Worm (Caenorhabditis elegans): Measurements from ENCODE around the gene ncx-1.

The ncx-1 gene

ce11 chrV:20147662-20148245 is 27.3 kb upstream of the ncx-1 start, which contains the start of gene Y113G7A.13:
Y113G7A.13 (plus strand) TSS chrV:20148195.
- TF ChIP-seq attf-5 (GFP tag; optimal IDR thresholded peaks at IDR 0.05) (peak; percentile 41), nhr-80 (tag; optimal IDR thresholded peaks at IDR 0.05) (peak; percentile 79), F57A8.1 (GFP tag; optimal IDR thresholded peaks at IDR 0.05) (no peak), F52B5.7 (tag; optimal IDR thresholded peaks at IDR 0.05) (no peak)

ce11 chrV:20143711-20144110 is 23.2 kb upstream of the ncx-1 start:
- TF ChIP-seq lin-35 (GFP tag; optimal IDR thresholded peaks at IDR 0.05) (no peak), ztf-25 (GFP tag; IDR thresholded peaks at IDR 0.05) (no peak), snpc-4 (GFP tag; optimal IDR thresholded peaks at IDR 0.05) (no peak), snpc-4 (tag; optimal IDR thresholded peaks at IDR 0.05) (peak in 2 of 4 experiments; percentile 72 to 79), hmg-20 (GFP tag; IDR thresholded peaks at IDR 0.05) (no peak), atf-7 (tag; optimal IDR thresholded peaks at IDR 0.05) (no peak), snpc-1.1 (tag; optimal IDR thresholded peaks at IDR 0.05; ENCODE audit: insufficient read depth) (peak; percentile 61), repo-1 (tag; optimal IDR thresholded peaks at IDR 0.05) (no peak), ccch-3 (GFP tag; optimal IDR thresholded peaks at IDR 0.05) (no peak), snpc-3.4 (tag; optimal IDR thresholded peaks at IDR 0.05) (no peak), let-607 (tag; optimal IDR thresholded peaks at IDR 0.05) (no peak)

- TF ChIP-seq unc-130 (GFP tag; optimal IDR thresholded peaks at IDR 0.05): no peak
- no peak for TF ChIP-seq D2030.7 (GFP tag; IDR thresholded peaks at IDR 0.05)
- TF ChIP-seq F22D6.2 (tag; optimal IDR thresholded peaks at IDR 0.05): no peak
These were observed 21.8 kb upstream of the ncx-1 start, which contains the start of gene Y113G7A.12 for ce11 chrV:20142285-20142684. Y113G7A.12 (plus strand) TSS chrV:20142585.

ce11 chrV:20138407-20139044 is 18.1 kb upstream of the ncx-1 start, which contains the start of gene Y113G7A.14:
Y113G7A.14 (minus strand) TSS chrV:20138457.
- TF ChIP-seq ztf-25 (GFP tag; IDR thresholded peaks at IDR 0.05): 0 out of 2 replicates have a peak, but pooled peaks have one; percentile 48
- no peak for TF ChIP-seq mxl-1 (tag; optimal IDR thresholded peaks at IDR 0.05)
- TF ChIP-seq egrh-3 (GFP tag; IDR thresholded peaks at IDR 0.05): peak; percentile 67; the same call in 1 of the 2 replicates

- TF ChIP-seq madf-8 (GFP tag; conservative IDR thresholded peaks at IDR 0.05) (no peak), K12H6.12 (tag; optimal IDR thresholded peaks at IDR 0.05) (no peak), ceh-79 (tag; optimal IDR thresholded peaks at IDR 0.05) (no peak), lsl-1 (GFP tag; optimal IDR thresholded peaks at IDR 0.05) (no peak), F57C9.4 (tag; optimal IDR thresholded peaks at IDR 0.05) (no peak), unc-62 (GFP tag; optimal IDR thresholded peaks at IDR 0.05) (no peak), snpc-1.1 (tag; optimal IDR thresholded peaks at IDR 0.05; ENCODE audit: insufficient read depth) (no peak), rec-8 (tag; optimal IDR thresholded peaks at IDR 0.05) (no peak), attf-3 (GFP tag; conservative IDR thresholded peaks at IDR 0.05) (no peak), hsf-1 (GFP tag; IDR thresholded peaks at IDR 0.05) (no peak), lin-26 (GFP tag; IDR thresholded peaks at IDR 0.05) (no peak), madf-3 (GFP tag; IDR thresholded peaks at IDR 0.05) (no peak), dpff-1 (tag; optimal IDR thresholded peaks at IDR 0.05) (no peak), mes-4 (tag; optimal IDR thresholded peaks at IDR 0.05) (no peak), ceh-100 (GFP tag; IDR thresholded peaks at IDR 0.05) (no peak)
These were observed 14.8 kb upstream of the ncx-1 start, which contains the start of gene Y113G7A.22 for ce11 chrV:20135247-20135646. Y113G7A.22 (minus strand) TSS chrV:20135347.
